Worm (Caenorhabditis elegans): ENCODE data around the gene oac-49.

DNA sequence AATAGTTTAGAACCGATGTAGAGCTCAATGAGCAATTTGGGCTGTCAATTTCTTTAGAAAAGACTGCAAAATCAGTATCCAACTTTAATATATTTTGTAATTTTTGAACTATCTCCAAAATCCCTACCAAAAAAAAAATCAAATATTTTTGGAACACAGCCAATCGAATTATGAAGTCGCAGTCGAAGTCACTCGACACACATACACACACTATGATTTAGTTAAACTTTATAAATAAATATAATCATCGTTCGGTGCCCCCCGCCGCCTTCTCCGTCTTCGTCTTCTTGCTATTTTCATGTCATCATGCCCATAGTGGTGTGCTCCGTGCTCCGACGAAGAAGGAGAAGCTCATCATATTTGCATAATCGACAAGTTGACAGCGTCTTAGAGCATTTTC lies 40.7 kb upstream of the oac-49 start:
- TF ChIP-seq chd-7 (tag; optimal IDR thresholded peaks at IDR 0.05) (no peak), let-607 (tag; optimal IDR thresholded peaks at IDR 0.05) (no peak), tbp1 (GFP tag; optimal IDR thresholded peaks at IDR 0.05) (no peak), B0019.2 (GFP tag; conservative IDR thresholded peaks at IDR 0.05) (no peak), unc-62 (GFP tag; optimal IDR thresholded peaks at IDR 0.05) (no peak), hmg-1.2 (GFP tag; IDR thresholded peaks at IDR 0.05) (no peak)

Data from whole organism, young adult.